Fruit fly (Drosophila melanogaster): Measurements from ENCODE around the gene mfr.

Gene mfr

DNA sequence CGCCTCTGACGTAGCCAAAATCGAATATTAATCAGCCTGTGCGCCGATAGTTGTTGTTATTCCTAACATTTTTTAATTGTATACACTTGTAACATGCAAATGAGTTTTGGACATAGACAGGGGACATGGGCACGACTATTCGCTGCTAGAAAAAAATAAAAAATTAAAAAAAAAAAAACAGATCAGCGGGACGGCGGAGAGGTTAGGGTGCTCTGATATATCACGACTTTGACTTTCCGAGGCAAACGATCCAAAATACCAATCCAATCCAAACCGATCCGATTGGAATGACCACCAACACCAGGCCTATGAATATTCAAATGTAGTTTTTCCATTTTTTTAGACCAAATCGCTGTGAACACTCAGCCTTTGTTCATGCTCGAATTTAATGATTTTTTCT is 51.7 kb downstream of the mfr start:
- TF ChIP-seq CG17801 (GFP tag; optimal IDR thresholded peaks at IDR 0.05; ENCODE audit: partially characterized antibody): no peak

DNA sequence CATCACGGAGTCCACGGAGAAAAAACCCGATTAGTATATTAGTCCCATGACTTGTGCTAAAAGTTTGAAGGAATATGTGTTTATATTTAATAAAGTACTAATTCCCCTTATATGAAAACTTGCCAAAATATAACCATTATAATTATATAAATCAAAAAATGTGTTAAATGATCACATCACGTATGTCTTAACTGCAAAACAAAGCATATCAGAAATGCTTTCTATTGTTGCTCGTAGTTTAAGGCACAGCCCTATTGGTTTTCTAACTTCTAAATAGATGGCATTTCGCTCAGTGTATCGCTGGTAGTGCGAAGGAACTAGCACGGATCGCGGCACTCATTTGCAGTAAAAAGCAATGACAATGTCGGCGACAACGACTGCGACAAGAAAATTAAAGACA is 52.5 kb downstream of the mfr start:
- TF ChIP-seq CG17801 (GFP tag; optimal IDR thresholded peaks at IDR 0.05; ENCODE audit: partially characterized antibody): no peak

DNA sequence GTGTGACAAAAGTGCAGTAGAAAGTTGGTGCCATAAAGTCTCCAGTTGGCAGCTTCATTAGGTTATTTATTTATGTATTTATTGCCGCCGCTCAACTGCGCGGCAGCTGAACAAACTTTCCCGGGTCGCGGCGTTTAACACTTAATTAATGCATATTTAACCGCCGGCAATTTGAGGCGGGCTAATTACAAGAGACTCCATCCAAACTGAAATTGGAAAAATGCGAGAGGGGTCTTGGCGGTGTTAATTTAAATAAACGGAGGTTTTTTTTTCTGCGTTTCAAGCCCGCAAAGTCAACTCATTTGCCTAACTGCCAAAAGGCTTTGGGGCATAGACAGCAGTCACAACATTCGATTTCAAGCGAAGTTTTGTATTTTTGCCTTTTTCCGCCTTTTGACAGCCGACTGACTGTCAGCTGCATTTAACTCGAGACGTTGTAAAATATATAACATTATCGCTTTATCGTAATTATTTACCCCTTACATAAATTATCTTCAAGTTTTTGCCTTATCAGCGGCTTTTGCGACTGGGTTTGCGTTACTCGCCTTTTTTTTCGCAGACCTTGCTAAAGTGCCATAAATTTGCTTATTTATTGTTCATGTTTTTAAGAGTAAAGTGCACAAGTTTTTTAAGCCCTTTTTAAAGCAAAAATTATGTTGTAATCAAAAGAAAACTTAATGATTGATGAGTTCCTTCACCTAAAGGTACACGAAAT is 54.7 kb downstream of the mfr start:
- no peak for TF ChIP-seq CG17801 (GFP tag; optimal IDR thresholded peaks at IDR 0.05; ENCODE audit: partially characterized antibody)

dm6 chr3L:8856875-8857274 is 55.6 kb downstream of the mfr start:
- TF ChIP-seq CG17801 (GFP tag; optimal IDR thresholded peaks at IDR 0.05; ENCODE audit: partially characterized antibody): no peak
